Worm (Caenorhabditis elegans) whole organism, L1 larva: Measurements from ENCODE around the gene dex-1.
A peak's percentile ranks its signal among the peaks of the same experiment; 100 is the strongest.

Experiments
- C34B4.2 ChIP-seq: sonication (generic microtip); optimal IDR thresholded peaks from 2 replicates; lab custom pipeline; 2017; ENCODE audit warnings: mild to moderate bottlenecking, missing genetic modification characterization, missing compliant biosample characterization
- ces-1 ChIP-seq: fragments of 150-350 bp; optimal IDR thresholded peaks from 2 replicates; lab custom pipeline; 2014; ENCODE audit warnings: missing biosample characterization, missing genetic modification reagents, missing genetic modification characterization
- skn-1 ChIP-seq: fragments of 150-350 bp; optimal IDR thresholded peaks from 2 replicates; lab custom pipeline; 2014; ENCODE audit warnings: missing biosample characterization, missing genetic modification characterization
- snpc-4 ChIP-seq: fragments of 150-350 bp; optimal IDR thresholded peaks from 2 replicates; lab custom pipeline; 2014; ENCODE audit warnings: missing biosample characterization, missing genetic modification characterization

DNA sequence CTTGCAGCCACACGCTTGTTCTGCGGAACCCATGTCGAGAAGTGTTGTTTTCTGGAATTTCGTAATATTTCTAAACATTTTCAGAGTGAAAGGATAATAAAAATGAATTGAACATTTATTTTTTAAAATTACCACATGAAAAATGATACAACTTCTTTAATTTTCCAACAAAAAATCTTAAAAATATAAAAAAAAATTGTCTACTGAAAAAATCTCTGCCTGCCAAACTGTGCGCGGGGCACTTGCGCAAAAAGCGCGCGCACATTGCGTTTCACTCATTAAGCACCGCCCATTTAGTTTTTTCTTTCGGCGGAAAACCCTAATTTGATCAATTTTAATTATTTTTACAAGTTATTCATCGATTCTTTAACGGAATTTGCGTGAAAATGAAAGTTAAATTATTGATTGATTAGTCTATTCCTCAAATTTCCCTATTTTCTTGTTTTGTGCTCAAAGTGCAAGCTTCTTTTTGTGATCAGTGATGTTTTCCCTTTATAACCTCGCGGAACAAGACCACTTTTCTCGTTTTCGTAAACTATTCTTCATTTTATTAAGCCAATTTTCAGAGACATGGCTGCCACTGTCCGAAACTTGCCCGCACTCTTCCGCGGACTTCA is 29.1 kb downstream of the dex-1 start, which contains the start of the genes nmad-1 and hach-1:
- TF ChIP-seq snpc-4 (peak; percentile 75), C34B4.2 (tag; lab: Kevin White, UChicago) (no peak), skn-1 (tag; lab: Kevin White, UChicago) (peak; percentile 52), ces-1 (GFP tag; lab: Kevin White, UChicago) (no peak)
